Worm (Caenorhabditis elegans): ENCODE measurements around the gene irld-1.

DNA sequence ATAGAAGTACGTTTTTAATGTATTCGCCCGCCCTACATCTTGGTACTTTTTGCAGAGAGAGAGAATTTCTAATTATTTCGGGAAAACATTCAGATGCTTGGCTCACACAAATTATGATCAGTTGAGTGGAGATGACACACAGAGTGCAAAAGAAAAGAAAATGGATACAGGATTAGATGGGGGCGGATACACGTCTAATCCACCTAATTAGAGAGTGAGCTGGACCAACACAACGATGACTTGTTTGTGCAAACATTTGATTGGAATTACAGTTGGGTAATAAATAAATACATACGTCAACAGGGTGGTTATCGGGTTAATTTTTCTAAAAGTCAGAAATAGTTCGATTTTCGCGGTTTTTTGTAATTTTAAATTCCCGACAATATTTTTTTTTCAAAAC is 22.6 kb downstream of the irld-1 start:
- no peak for TF ChIP-seq sptf-1 (tag; optimal IDR thresholded peaks at IDR 0.05)
- TF ChIP-seq aly-2 (tag; optimal IDR thresholded peaks at IDR 0.05) = no peak
- no peak for TF ChIP-seq mep-1 (tag; optimal IDR thresholded peaks at IDR 0.05)
- TF ChIP-seq skn-1 (tag; optimal IDR thresholded peaks at IDR 0.05) = no peak
- peak; percentile 37 for TF ChIP-seq lin-14 (GFP tag; optimal IDR thresholded peaks at IDR 0.05)
- TF ChIP-seq elt-3 (tag; optimal IDR thresholded peaks at IDR 0.05) = no peak
- no peak for TF ChIP-seq aha-1 (tag; optimal IDR thresholded peaks at IDR 0.05)
- TF ChIP-seq fkh-10 (GFP tag; optimal IDR thresholded peaks at IDR 0.05) = no peak
- no peak for TF ChIP-seq nhr-237 (tag; optimal IDR thresholded peaks at IDR 0.05)
- no peak for TF ChIP-seq fos-1 (tag; optimal IDR thresholded peaks at IDR 0.05)
